Fruit fly (Drosophila melanogaster) whole organism, adult: ENCODE data around the gene CG13924.

Experiments used
- CG1620 ChIP-seq: fragments of 200-800 bp; sonication (Bioruptor generic); optimal IDR thresholded peaks from 2 replicates; lab custom pipeline; 2016; ENCODE audit warnings: missing biosample characterization, missing genetic modification characterization
- CG33017 ChIP-seq: fragments of 200-800 bp; sonication (Bioruptor generic); optimal IDR thresholded peaks from 2 replicates; lab custom pipeline; 2018; ENCODE audit warnings: missing biosample characterization, mild to moderate bottlenecking, missing genetic modification characterization, moderate library complexity
- CG5204 ChIP-seq: fragments of 200-800 bp; sonication (Bioruptor generic); optimal IDR thresholded peaks from 2 replicates; lab custom pipeline; 2016; ENCODE audit warnings: missing biosample characterization, missing genetic modification characterization
- Crg-1 ChIP-seq: fragments of 200-800 bp; sonication (Bioruptor generic); optimal IDR thresholded peaks from 2 replicates; lab custom pipeline; 2016; ENCODE audit warnings: missing biosample characterization, missing genetic modification characterization
- Mnt ChIP-seq: fragments of 200-800 bp; sonication (Bioruptor generic); optimal IDR thresholded peaks from 2 replicates; lab custom pipeline; 2016; ENCODE audit warnings: missing biosample characterization, mild to moderate bottlenecking, missing genetic modification characterization
- bab1 ChIP-seq: fragments of 200-800 bp; sonication (Bioruptor generic); optimal IDR thresholded peaks from 3 replicates; lab custom pipeline; 2019; ENCODE audit warnings: missing biosample characterization, mild to moderate bottlenecking, missing genetic modification characterization, moderate library complexity
- cic ChIP-seq: fragments of 200-800 bp; sonication (Bioruptor generic); optimal IDR thresholded peaks from 2 replicates; lab custom pipeline; 2017; ENCODE audit warnings: missing biosample characterization, mild to moderate bottlenecking, missing genetic modification characterization, moderate library complexity
- kay ChIP-seq: fragments of 200-800 bp; sonication (Bioruptor generic); peaks from one replicate; lab custom pipeline; 2016; ENCODE audit warnings: missing biosample characterization, missing genetic modification characterization, borderline replicate concordance
- pad ChIP-seq: fragments of 200-800 bp; sonication (Bioruptor generic); optimal IDR thresholded peaks from 3 replicates; lab custom pipeline; 2017; ENCODE audit warnings: missing biosample characterization, missing genetic modification characterization, mild to moderate bottlenecking, moderate library complexity, missing genetic modification reagents
- toe ChIP-seq: fragments of 200-800 bp; sonication (Bioruptor generic); optimal IDR thresholded peaks from 2 replicates; lab custom pipeline; 2016; ENCODE audit warnings: missing biosample characterization, missing genetic modification characterization

dm6 chr3L:1899616-1900015, 29.8 kb downstream of the CG13924 start:
- TF ChIP-seq toe (GFP tag; lab: Kevin White, UChicago) (no peak), CG5204 (no peak), Crg-1 (GFP tag; lab: Kevin White, UChicago) (no peak), kay (GFP tag; lab: Kevin White, UChicago) (no peak), CG33017 (tag; lab: Kevin White, UChicago) (no peak), pad (no peak), bab1 (GFP tag; lab: Kevin White, UChicago) (no peak), cic (GFP tag; lab: Kevin White, UChicago) (no peak), CG1620 (GFP tag; lab: Kevin White, UChicago) (no peak), Mnt (no peak)
